Fruit fly (Drosophila melanogaster) whole organism, embryonic: ENCODE measurements around the gene CG43175.

Experiments used
- Bdp1 ChIP-seq: fragments of 200-800 bp; sonication (Bioruptor generic); optimal IDR thresholded peaks from 3 replicates; lab custom pipeline; 2016; ENCODE audit warnings: missing biosample characterization, missing genetic modification characterization
- BtbVII ChIP-seq: fragments of 200-800 bp; sonication (Bioruptor generic); optimal IDR thresholded peaks from 3 replicates; lab custom pipeline; 2017; ENCODE audit warnings: missing biosample characterization, mild to moderate bottlenecking, missing genetic modification characterization
- CG1233 ChIP-seq: fragments of 200-800 bp; sonication (Bioruptor generic); optimal IDR thresholded peaks from 4 replicates; lab custom pipeline; 2018; ENCODE audit warnings: missing biosample characterization, mild to moderate bottlenecking, missing genetic modification characterization
- CG9437 ChIP-seq: fragments of 200-800 bp; sonication (Bioruptor generic); optimal IDR thresholded peaks from 2 replicates; lab custom pipeline; 2018; ENCODE audit warnings: missing biosample characterization, mild to moderate bottlenecking, missing genetic modification characterization
- Camta ChIP-seq: fragments of 200-800 bp; sonication (Bioruptor generic); optimal IDR thresholded peaks from 2 replicates; lab custom pipeline; 2016; ENCODE audit warnings: missing biosample characterization, missing genetic modification characterization
- dysf ChIP-seq: fragments of 200-800 bp; sonication (Bioruptor generic); IDR thresholded peaks from 3 replicates; pipeline ENCODE4 v1.3.6; 2022; ENCODE audit warnings: missing biosample characterization, missing genetic modification characterization

DNA sequence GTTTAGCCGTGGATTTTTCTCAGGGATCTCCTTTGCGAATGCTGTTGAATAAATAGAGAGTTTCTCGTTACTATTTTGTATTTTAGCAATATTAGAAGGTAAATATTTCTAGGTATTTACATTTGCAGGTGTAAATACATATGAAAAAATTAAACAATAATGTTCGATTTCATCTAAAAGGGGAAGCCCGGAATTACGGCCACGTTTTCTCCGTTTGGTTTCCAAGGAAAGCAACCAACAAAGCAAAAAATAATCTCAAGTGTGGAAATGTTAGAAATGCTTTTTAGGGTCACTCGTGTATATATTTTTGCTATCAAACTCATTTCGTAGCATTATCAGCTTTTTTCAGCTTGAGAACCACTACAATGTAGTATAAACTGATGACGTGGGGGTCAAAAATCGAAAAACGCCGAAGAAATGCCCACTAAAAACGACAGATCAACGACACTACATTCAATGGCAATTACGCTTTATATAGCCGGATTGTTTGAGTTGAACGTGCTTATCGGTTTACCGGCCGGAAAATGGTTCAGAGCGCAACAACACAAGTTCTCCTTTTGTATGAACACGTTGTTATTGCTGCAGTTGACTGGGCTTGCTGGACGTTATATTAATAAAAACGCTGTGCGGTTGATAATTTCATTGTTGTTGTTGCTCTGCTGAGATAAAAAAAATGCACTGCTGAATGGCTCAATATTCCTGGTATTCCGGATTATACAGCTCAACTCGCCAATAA, 47.8 kb downstream of the CG43175 start:
- TF ChIP-seq CG1233 (GFP tag; lab: Kevin White, UChicago) (no peak), Camta (GFP tag; lab: Kevin White, UChicago) (no peak), Bdp1 (no peak), BtbVII (GFP tag; lab: Kevin White, UChicago) (no peak), CG9437 (GFP tag; lab: Kevin White, UChicago) (no peak), dysf (no peak)
